Fruit fly (Drosophila melanogaster) Kc167 (cell line): ENCODE measurements around the gene Him.

Experiments
- h ChIP-seq: fragments of >200 bp; optimal IDR thresholded peaks from 3 replicates; lab custom pipeline; 2018; ENCODE audit warnings: missing external identifiers
- insv ChIP-seq: fragments of >200 bp; optimal IDR thresholded peaks from 3 replicates; lab custom pipeline; 2018; ENCODE audit warnings: missing external identifiers
- psq ChIP-seq: fragments of >200 bp; optimal IDR thresholded peaks from 2 replicates; lab custom pipeline; 2017; ENCODE audit warnings: missing external identifiers
- ttk ChIP-seq: sonication (Bioruptor generic); optimal IDR thresholded peaks from 2 replicates; lab custom pipeline; 2017; ENCODE audit warnings: missing external identifiers

DNA sequence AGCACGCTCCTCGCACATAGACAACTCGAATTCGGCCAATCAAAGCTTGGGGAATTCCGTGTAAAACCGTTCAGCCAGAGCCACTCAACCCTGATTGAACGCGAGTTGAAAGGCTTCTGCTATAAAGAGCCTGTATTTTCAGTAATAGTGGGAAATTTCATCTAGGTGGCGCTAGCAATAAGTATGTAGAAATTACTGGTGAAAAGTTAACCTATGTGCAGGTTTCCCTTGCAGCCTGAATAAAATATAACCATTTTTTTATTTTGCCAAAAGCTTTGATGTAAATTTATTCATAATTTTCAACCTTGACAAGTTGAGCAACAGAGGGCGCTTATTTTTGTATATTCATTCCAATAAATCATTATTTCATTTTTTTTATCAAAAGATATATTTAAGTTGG lies 29.2 kb downstream of the Him start:
- TF ChIP-seq psq (lab: Kevin White, UChicago), result no peak
- no peak for TF ChIP-seq insv (lab: Kevin White, UChicago)
- TF ChIP-seq h (lab: Kevin White, UChicago), result no peak
- TF ChIP-seq ttk (lab: Kevin White, UChicago), result no peak
